Fruit fly (Drosophila melanogaster): Measurements from ENCODE around the gene mrt.

- TF ChIP-seq rgr (GFP tag; optimal IDR thresholded peaks at IDR 0.05) (no peak), h (GFP tag; optimal IDR thresholded peaks at IDR 0.05) (no peak), pan (optimal IDR thresholded peaks at IDR 0.05) (no peak)
Measured at dm6 chr3R:27250907-27251306, 31.6 kb downstream of the mrt start, which contains the start of the genes TTLL6B and TfIIA-L.

Data from whole organism, wandering third instar larva.